Fruit fly (Drosophila melanogaster): Measurements from ENCODE around the gene htt.

DNA sequence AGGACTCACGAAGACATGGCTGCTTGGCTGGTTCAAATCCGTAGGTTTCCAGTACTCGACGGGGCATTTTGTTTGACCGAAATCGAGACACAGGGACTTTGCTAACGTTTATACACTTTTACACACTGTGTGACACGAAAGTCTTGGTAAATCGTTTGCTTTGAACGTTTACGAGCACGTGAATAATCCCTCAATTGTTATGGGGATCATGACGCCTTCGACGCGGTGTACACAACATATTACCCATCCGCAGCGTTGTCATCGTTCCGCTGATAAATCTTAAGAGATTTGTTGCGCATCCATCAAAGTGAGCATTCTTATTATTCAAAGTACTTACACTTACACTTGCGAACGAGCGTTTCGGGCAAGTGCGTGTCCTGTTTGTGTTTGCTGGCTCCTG lies 45.7 kb upstream of the htt start, which contains the start of gene CG31050:
- TF ChIP-seq pan (optimal IDR thresholded peaks at IDR 0.05) (no peak), psq (optimal IDR thresholded peaks at IDR 0.05) (no peak), Dll (optimal IDR thresholded peaks at IDR 0.05) (no peak), usp (GFP tag; optimal IDR thresholded peaks at IDR 0.05) (no peak), CG8478 (optimal IDR thresholded peaks at IDR 0.05) (no peak)
